Worm (Caenorhabditis elegans): ENCODE data around the gene fbxa-88.

DNA sequence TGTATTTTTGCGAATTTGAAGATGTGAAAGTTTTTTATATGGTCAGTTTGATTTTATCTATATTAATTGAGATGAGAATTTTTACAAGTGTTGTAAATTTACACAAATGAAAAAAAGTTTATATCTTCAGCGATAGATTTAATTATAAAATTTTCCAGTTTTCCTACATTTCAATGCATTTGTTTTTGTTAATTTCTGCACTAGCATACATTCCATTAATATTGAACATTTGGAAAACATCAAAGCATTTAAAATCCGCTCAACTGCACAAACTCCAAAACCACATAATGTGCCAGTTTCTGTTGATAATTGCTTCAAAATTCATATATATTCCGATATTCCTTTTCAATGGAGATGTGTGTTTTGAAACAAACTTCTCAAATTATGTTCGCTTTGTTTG, 40.0 kb upstream of the fbxa-88 start, which contains the start of gene srh-277:
- no peak for TF ChIP-seq hlh-4 (tag; optimal IDR thresholded peaks at IDR 0.05)
- TF ChIP-seq sup-37 (GFP tag; optimal IDR thresholded peaks at IDR 0.05), result no peak
- no peak for TF ChIP-seq snpc-4 (tag; optimal IDR thresholded peaks at IDR 0.05)
- TF ChIP-seq lir-3 (tag; optimal IDR thresholded peaks at IDR 0.05; ENCODE audit: poor library complexity), result no peak
- TF ChIP-seq nhr-12 (tag; optimal IDR thresholded peaks at IDR 0.05), result no peak
- no peak for TF ChIP-seq zag-1 (tag; optimal IDR thresholded peaks at IDR 0.05)
- no peak for TF ChIP-seq ceh-82 (tag; optimal IDR thresholded peaks at IDR 0.05)

Measured in whole organism, L1 larva.